Worm (Caenorhabditis elegans): ENCODE measurements around the gene F54C9.7.

ce11 chrII:8621883-8622282, 48.7 kb downstream of the F54C9.7 start, which contains the start of gene T22C8.3:
- TF ChIP-seq sea-2 (GFP tag; IDR thresholded peaks at IDR 0.05), result no peak
- no peak for TF ChIP-seq F37B4.10 (GFP tag; IDR thresholded peaks at IDR 0.05)
- no peak for TF ChIP-seq F49E8.2 (tag; optimal IDR thresholded peaks at IDR 0.05; ENCODE audit: insufficient read depth)
- no peak for TF ChIP-seq efl-1 (GFP tag; optimal IDR thresholded peaks at IDR 0.05)
- TF ChIP-seq hsf-1 (GFP tag; IDR thresholded peaks at IDR 0.05), result no peak
- no peak for TF ChIP-seq sdz-38 (tag; optimal IDR thresholded peaks at IDR 0.05)
- no peak for TF ChIP-seq ama-1 (optimal IDR thresholded peaks at IDR 0.05)
- TF ChIP-seq ama-1 (GFP tag; optimal IDR thresholded peaks at IDR 0.05), result no peak
- TF ChIP-seq ztf-6 (GFP tag; IDR thresholded peaks at IDR 0.05), result no peak
- TF ChIP-seq madf-10 (tag; optimal IDR thresholded peaks at IDR 0.05), result no peak
- no peak for TF ChIP-seq nhr-80 (tag; optimal IDR thresholded peaks at IDR 0.05)
- TF ChIP-seq lsl-1 (GFP tag; optimal IDR thresholded peaks at IDR 0.05), result no peak
- TF ChIP-seq ceh-100 (GFP tag; IDR thresholded peaks at IDR 0.05), result no peak

Data from whole organism, young adult.